Worm (Caenorhabditis elegans) whole organism, L3 larva: ENCODE measurements around the gene E01G4.6.

Experiments used
- R02D3.7 ChIP-seq: fragments of 150-350 bp; optimal IDR thresholded peaks from 2 replicates; lab custom pipeline; 2014; ENCODE audit warnings: missing biosample characterization, missing genetic modification characterization
- ZK546.5 ChIP-seq: sonication (generic microtip); optimal IDR thresholded peaks from 2 replicates; lab custom pipeline; 2017; ENCODE audit warnings: missing biosample characterization, missing genetic modification characterization
- aly-2 ChIP-seq: fragments of 150-350 bp; optimal IDR thresholded peaks from 2 replicates; lab custom pipeline; 2014; ENCODE audit warnings: missing biosample characterization, missing genetic modification characterization
- ama-1 ChIP-seq: fragments of 150-350 bp; optimal IDR thresholded peaks from 2 replicates; lab custom pipeline; 2018
- ceh-16 ChIP-seq: sonication (generic microtip); optimal IDR thresholded peaks from 2 replicates; lab custom pipeline; 2017; ENCODE audit warnings: missing biosample characterization, missing genetic modification characterization
- ceh-28 ChIP-seq: fragments of 150-350 bp; optimal IDR thresholded peaks from 2 replicates; lab custom pipeline; 2014; ENCODE audit warnings: missing biosample characterization, missing genetic modification reagents, missing genetic modification characterization
- ceh-9 ChIP-seq: sonication (generic microtip); optimal IDR thresholded peaks from 2 replicates; lab custom pipeline; 2018; ENCODE audit warnings: missing biosample characterization, missing genetic modification characterization
- egl-27 ChIP-seq: sonication (generic microtip); optimal IDR thresholded peaks from 4 replicates; lab custom pipeline; 2017; ENCODE audit warnings: missing biosample characterization, missing genetic modification reagents, missing genetic modification characterization
- elt-1 ChIP-seq: fragments of 150-350 bp; optimal IDR thresholded peaks from 2 replicates; lab custom pipeline; 2014; ENCODE audit warnings: missing biosample characterization, missing genetic modification characterization
- elt-2 ChIP-seq: sonication (generic microtip); optimal IDR thresholded peaks from 2 replicates; lab custom pipeline; 2016; ENCODE audit warnings: missing genetic modification reagents, mild to moderate bottlenecking, missing genetic modification characterization, missing compliant biosample characterization
- elt-3 ChIP-seq, 3 experiments: fragments of 150-350 bp in 1 of 3; sonication (generic microtip) in 2 of 3; optimal IDR thresholded peaks; 2 replicates in 2 of 3; 4 replicates in 1 of 3; lab custom pipeline; 2014 to 2017; ENCODE audit warnings: missing biosample characterization in 3 of 3, missing genetic modification characterization in 3 of 3
- eor-1 ChIP-seq, 2 experiments: fragments of 150-350 bp; optimal IDR thresholded peaks; 2 replicates each; lab custom pipeline; 2014 to 2018; ENCODE audit warnings: missing biosample characterization in 2 of 2, missing genetic modification characterization in 2 of 2
- fkh-10 ChIP-seq: sonication (generic microtip); optimal IDR thresholded peaks from 2 replicates; lab custom pipeline; 2017; ENCODE audit warnings: missing biosample characterization, missing genetic modification reagents, missing genetic modification characterization
- fos-1 ChIP-seq: fragments of 150-350 bp; optimal IDR thresholded peaks from 2 replicates; lab custom pipeline; 2014; ENCODE audit warnings: missing biosample characterization, missing genetic modification characterization
- jun-1 ChIP-seq: fragments of 150-350 bp; optimal IDR thresholded peaks from 2 replicates; lab custom pipeline; 2014; ENCODE audit warnings: missing biosample characterization, missing genetic modification reagents, missing genetic modification characterization
- lin-15B ChIP-seq: fragments of 150-350 bp; optimal IDR thresholded peaks from 2 replicates; lab custom pipeline; 2014; ENCODE audit warnings: missing biosample characterization, missing genetic modification characterization
- lin-39 ChIP-seq: fragments of 150-350 bp; optimal IDR thresholded peaks from 2 replicates; lab custom pipeline; 2018; ENCODE audit warnings: missing biosample characterization, missing genetic modification reagents, missing genetic modification characterization
- lsy-12 ChIP-seq: sonication (generic microtip); optimal IDR thresholded peaks from 2 replicates; lab custom pipeline; 2016; ENCODE audit warnings: mild to moderate bottlenecking, missing genetic modification characterization, missing compliant biosample characterization
- mdl-1 ChIP-seq: fragments of 150-350 bp; optimal IDR thresholded peaks from 2 replicates; lab custom pipeline; 2014; ENCODE audit warnings: missing biosample characterization, missing genetic modification characterization
- mml-1 ChIP-seq: fragments of 150-350 bp; sonication (generic microtip); optimal IDR thresholded peaks from 3 replicates; lab custom pipeline; 2014; ENCODE audit warnings: missing biosample characterization, missing genetic modification characterization
- nfya-1 ChIP-seq: sonication (generic microtip); optimal IDR thresholded peaks from 2 replicates; lab custom pipeline; 2017; ENCODE audit warnings: missing genetic modification characterization, mild to moderate bottlenecking, missing compliant biosample characterization, antibody characterized with exemption, moderate library complexity; ENCODE audit not compliant: insufficient read depth
- nhr-11 ChIP-seq: fragments of 150-350 bp; optimal IDR thresholded peaks from 2 replicates; lab custom pipeline; 2014; ENCODE audit warnings: missing biosample characterization, missing genetic modification characterization
- nhr-12 ChIP-seq: fragments of 150-350 bp; optimal IDR thresholded peaks from 2 replicates; lab custom pipeline; 2014; ENCODE audit warnings: missing biosample characterization, missing genetic modification characterization
- nhr-23 ChIP-seq: fragments of 150-350 bp; optimal IDR thresholded peaks from 2 replicates; lab custom pipeline; 2014; ENCODE audit warnings: missing biosample characterization, missing genetic modification reagents, missing genetic modification characterization
- nhr-237 ChIP-seq: fragments of 150-350 bp; optimal IDR thresholded peaks from 2 replicates; lab custom pipeline; 2014; ENCODE audit warnings: missing biosample characterization, missing genetic modification characterization
- nhr-25 ChIP-seq: sonication (generic microtip); optimal IDR thresholded peaks from 2 replicates; lab custom pipeline; 2017; ENCODE audit warnings: missing biosample characterization, missing genetic modification characterization
- nhr-43 ChIP-seq: sonication (generic microtip); optimal IDR thresholded peaks from 2 replicates; lab custom pipeline; 2016; ENCODE audit warnings: mild to moderate bottlenecking, missing genetic modification characterization, missing compliant biosample characterization; ENCODE audit not compliant: poor library complexity, severe bottlenecking
- nhr-67 ChIP-seq: fragments of 150-350 bp; optimal IDR thresholded peaks from 2 replicates; lab custom pipeline; 2014; ENCODE audit warnings: missing biosample characterization, missing genetic modification characterization
- nhr-76 ChIP-seq: fragments of 150-350 bp; sonication (generic microtip); optimal IDR thresholded peaks from 5 replicates; lab custom pipeline; 2014; ENCODE audit warnings: missing biosample characterization, missing genetic modification characterization
- pha-4 ChIP-seq: fragments of 150-350 bp; optimal IDR thresholded peaks from 2 replicates; lab custom pipeline; 2014; ENCODE audit warnings: missing biosample characterization, missing genetic modification reagents, missing genetic modification characterization
- pqm-1 ChIP-seq: fragments of 150-350 bp; optimal IDR thresholded peaks from 2 replicates; lab custom pipeline; 2017; ENCODE audit warnings: missing biosample characterization, missing genetic modification characterization, inconsistent platforms
- sea-2 ChIP-seq: fragments of 150-350 bp; sonication (generic microtip); optimal IDR thresholded peaks from 4 replicates; lab custom pipeline; 2014; ENCODE audit warnings: missing biosample characterization, missing genetic modification reagents, missing genetic modification characterization
- skn-1 ChIP-seq: fragments of 150-350 bp; optimal IDR thresholded peaks from 2 replicates; lab custom pipeline; 2014; ENCODE audit warnings: missing biosample characterization, missing genetic modification characterization
- tbx-2 ChIP-seq: sonication (generic microtip); optimal IDR thresholded peaks from 2 replicates; lab custom pipeline; 2016; ENCODE audit warnings: mild to moderate bottlenecking, missing genetic modification characterization, missing compliant biosample characterization
- unc-39 ChIP-seq: sonication (generic microtip); optimal IDR thresholded peaks from 4 replicates; lab custom pipeline; 2017; ENCODE audit warnings: missing biosample characterization, missing genetic modification characterization
- unc-62 ChIP-seq: fragments of 150-350 bp; sonication (generic microtip); optimal IDR thresholded peaks from 4 replicates; lab custom pipeline; 2014; ENCODE audit warnings: missing biosample characterization, missing genetic modification reagents, missing genetic modification characterization
- zag-1 ChIP-seq: fragments of 150-350 bp; optimal IDR thresholded peaks from 2 replicates; lab custom pipeline; 2014; ENCODE audit warnings: missing biosample characterization, missing genetic modification characterization
- ztf-11 ChIP-seq: fragments of 150-350 bp; optimal IDR thresholded peaks from 2 replicates; lab custom pipeline; 2014; ENCODE audit warnings: missing biosample characterization, missing genetic modification characterization
- ztf-4 ChIP-seq: fragments of 150-350 bp; optimal IDR thresholded peaks from 2 replicates; lab custom pipeline; 2014; ENCODE audit warnings: missing biosample characterization, missing genetic modification characterization

E01G4.6 gene

DNA sequence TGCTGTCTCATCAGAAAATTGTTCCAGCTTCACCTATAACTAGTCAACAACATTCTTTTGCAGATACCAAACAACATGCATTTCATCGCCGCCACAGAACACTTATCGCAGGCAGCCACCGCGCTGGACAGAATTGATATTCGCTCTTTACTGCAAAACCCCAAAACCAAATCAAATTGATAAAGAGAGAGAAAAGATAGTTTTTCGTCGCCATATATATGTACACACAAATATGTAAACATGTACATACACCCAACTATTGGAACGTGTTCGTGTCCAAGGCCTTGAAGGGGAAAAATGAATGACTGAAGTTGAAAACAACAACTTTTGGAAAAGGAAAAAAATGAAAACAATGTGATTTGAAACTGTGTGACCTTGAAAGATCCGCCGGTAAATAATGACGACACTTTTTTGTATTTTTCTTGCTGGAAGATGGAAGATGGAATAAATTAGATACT is 16.8 kb upstream of the E01G4.6 start:
- TF ChIP-seq nhr-23 (tag; lab: Kevin White, UChicago) (no peak), ztf-4 (no peak), pqm-1 (tag; lab: Kevin White, UChicago) (peak; percentile 87), elt-2 (tag; lab: Kevin White, UChicago) (peak; percentile 93), nhr-43 (tag; lab: Kevin White, UChicago) (peak; percentile 33), nhr-25 (tag; lab: Kevin White, UChicago) (peak; percentile 76), unc-62 (GFP tag; lab: Kevin White, UChicago) (no peak), lsy-12 (tag; lab: Kevin White, UChicago) (no peak), ztf-11 (tag; lab: Kevin White, UChicago) (no peak), jun-1 (tag; lab: Kevin White, UChicago) (peak; percentile 73), elt-3 (tag; optimal IDR thresholded peaks at IDR 0.05; lab: Kevin White, UChicago) (peak in 1 of 3 experiments; percentile 26), nfya-1 (tag; lab: Kevin White, UChicago) (peak; percentile 24), fkh-10 (GFP tag; lab: Kevin White, UChicago) (no peak), pha-4 (tag; lab: Kevin White, UChicago) (peak; percentile 89), skn-1 (tag; lab: Kevin White, UChicago) (peak; percentile 28)

DNA sequence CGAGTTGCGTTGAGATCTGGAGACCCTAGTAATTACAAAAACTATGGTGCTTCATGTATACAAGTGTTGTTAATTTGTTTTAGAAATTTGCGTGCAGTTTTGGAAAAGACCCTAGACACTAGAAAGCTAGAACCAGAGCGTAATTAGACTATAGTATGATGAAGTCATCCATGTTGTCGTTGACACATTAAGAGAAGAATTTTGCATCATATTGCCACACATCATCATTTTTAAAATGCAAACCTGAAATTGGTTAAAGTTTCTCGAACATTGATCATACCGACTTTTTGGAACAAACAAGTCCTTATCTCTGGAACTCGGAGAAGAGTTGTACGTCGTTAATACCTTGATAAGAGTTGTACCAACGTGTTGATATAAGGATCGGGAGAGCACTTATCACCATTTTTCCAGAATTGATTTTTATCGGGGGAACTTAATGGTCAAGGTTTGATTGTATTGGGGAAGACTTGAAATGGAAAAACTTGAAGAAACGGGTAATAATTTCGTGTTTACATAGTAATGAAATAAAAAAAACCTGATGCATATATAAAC is 14.3 kb upstream of the E01G4.6 start:
- no peak for TF ChIP-seq lin-39 (tag; lab: Kevin White, UChicago)
- no peak for TF ChIP-seq nhr-23 (tag; lab: Kevin White, UChicago)
- TF ChIP-seq ceh-28 (tag; lab: Kevin White, UChicago): peak; percentile 30
- no peak for TF ChIP-seq tbx-2 (tag; lab: Kevin White, UChicago)
- TF ChIP-seq eor-1 (tag; optimal IDR thresholded peaks at IDR 0.05; lab: Kevin White, UChicago): no peak
- TF ChIP-seq skn-1 (tag; lab: Kevin White, UChicago): peak; percentile 50
- TF ChIP-seq pqm-1 (tag; lab: Kevin White, UChicago): peak; percentile 92
- TF ChIP-seq elt-2 (tag; lab: Kevin White, UChicago): peak; percentile 98
- peak; percentile 19 for TF ChIP-seq ama-1 (lab: Kevin White, UChicago)
- peak; percentile 25 for TF ChIP-seq jun-1 (tag; lab: Kevin White, UChicago)
- no peak for TF ChIP-seq nhr-67 (tag; lab: Kevin White, UChicago)
- TF ChIP-seq pha-4 (tag; lab: Kevin White, UChicago): peak; percentile 46
- TF ChIP-seq, all 47 proteins: peak for 7

DNA sequence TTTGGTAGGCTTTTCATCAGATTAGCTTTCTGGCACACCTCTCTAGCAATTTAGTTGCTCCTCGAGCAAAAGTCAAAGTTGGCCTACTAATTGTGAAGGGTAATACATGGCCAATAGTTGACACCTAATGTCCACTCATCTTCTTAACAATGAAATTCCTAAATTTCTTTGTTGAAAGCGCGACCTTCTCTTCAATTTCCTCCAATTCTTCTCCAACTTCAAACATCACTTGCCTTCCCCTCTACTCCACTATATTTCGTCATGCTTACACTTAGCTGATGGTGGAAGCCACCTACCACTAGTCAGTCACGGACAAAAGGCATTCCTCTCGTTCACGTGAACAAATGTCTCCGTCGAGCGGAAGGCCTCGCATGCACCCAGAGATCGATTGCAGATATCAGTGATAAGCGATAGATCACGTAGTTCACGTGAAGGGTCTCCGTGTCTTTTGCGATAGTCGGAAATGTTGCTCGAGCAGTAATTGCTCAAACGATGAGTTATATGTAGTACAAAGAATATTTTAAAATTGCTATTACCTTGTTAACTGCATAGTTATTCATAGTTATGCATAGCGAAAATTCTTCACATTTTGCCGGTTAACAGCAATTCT is 13.1 kb upstream of the E01G4.6 start, which contains the start of gene E01G4.3:
Gene E01G4.3 (minus strand): TSS at position 560 of the 610 bp plus-strand sequence.
- TF ChIP-seq pqm-1 (tag; lab: Kevin White, UChicago) (peak; percentile 98), nhr-67 (tag; lab: Kevin White, UChicago) (no peak), ztf-4 (no peak), nhr-11 (peak; percentile 69), aly-2 (no peak), tbx-2 (tag; lab: Kevin White, UChicago) (peak; percentile 3), zag-1 (tag; lab: Kevin White, UChicago) (no peak), fos-1 (tag; lab: Kevin White, UChicago) (no peak), R02D3.7 (tag; lab: Kevin White, UChicago) (no peak), eor-1 (tag; optimal IDR thresholded peaks at IDR 0.05; lab: Kevin White, UChicago) (no peak), nhr-12 (no peak), nhr-25 (tag; lab: Kevin White, UChicago) (peak; percentile 90), elt-1 (tag; lab: Kevin White, UChicago) (no peak), pha-4 (tag; lab: Kevin White, UChicago) (peak; percentile 3), mml-1 (peak; percentile 92), mdl-1 (peak; percentile 69), ceh-9 (no peak), skn-1 (tag; lab: Kevin White, UChicago) (peak; percentile 2), ztf-11 (tag; lab: Kevin White, UChicago) (no peak), nhr-43 (tag; lab: Kevin White, UChicago) (peak; percentile 84), ama-1 (lab: Kevin White, UChicago) (no peak), nhr-237 (no peak), elt-2 (tag; lab: Kevin White, UChicago) (peak; percentile 92), unc-62 (GFP tag; lab: Kevin White, UChicago) (no peak), ceh-28 (tag; lab: Kevin White, UChicago) (peak; percentile 80), unc-39 (tag; lab: Kevin White, UChicago) (no peak), ceh-16 (tag; lab: Kevin White, UChicago) (no peak), nhr-76 (tag; lab: Kevin White, UChicago) (no peak), egl-27 (tag; lab: Kevin White, UChicago) (peak; percentile 83), ZK546.5 (tag; lab: Kevin White, UChicago) (no peak), jun-1 (tag; lab: Kevin White, UChicago) (peak; percentile 93), lin-39 (tag; lab: Kevin White, UChicago) (no peak), elt-3 (tag; optimal IDR thresholded peaks at IDR 0.05; lab: Kevin White, UChicago) (peak in 2 of 3 experiments; percentile 20 to 62), lsy-12 (tag; lab: Kevin White, UChicago) (no peak), lin-15B (tag; lab: Kevin White, UChicago) (no peak), fkh-10 (GFP tag; lab: Kevin White, UChicago) (no peak), nhr-23 (tag; lab: Kevin White, UChicago) (peak; percentile 71), sea-2 (GFP tag; lab: Kevin White, UChicago) (no peak), nfya-1 (tag; lab: Kevin White, UChicago) (peak; percentile 79)
